Fruit fly (Drosophila melanogaster) whole organism, embryonic: Measurements from ENCODE around the gene tomb.

Source experiments
- ATbp ChIP-seq: fragments of 200-800 bp; sonication (Bioruptor generic); optimal IDR thresholded peaks from 2 replicates; lab custom pipeline; 2017; ENCODE audit warnings: missing biosample characterization, mild to moderate bottlenecking, missing genetic modification characterization, missing genetic modification reagents
- Atf-2 ChIP-seq: fragments of 200-800 bp; sonication (Bioruptor generic); optimal IDR thresholded peaks from 2 replicates; lab custom pipeline; 2016; ENCODE audit warnings: missing biosample characterization, missing genetic modification characterization
- CG10543 ChIP-seq: fragments of 200-800 bp; sonication (Bioruptor generic); optimal IDR thresholded peaks from 3 replicates; lab custom pipeline; 2017; ENCODE audit warnings: missing biosample characterization, mild to moderate bottlenecking, missing genetic modification characterization, moderate library complexity
- CG11085 ChIP-seq: fragments of 200-800 bp; sonication (Bioruptor generic); IDR thresholded peaks from 2 replicates; pipeline ENCODE4 v1.3.6; 2022; ENCODE audit warnings: missing biosample characterization, missing genetic modification characterization
- CG12299 ChIP-seq: fragments of 200-800 bp; sonication (Bioruptor generic); optimal IDR thresholded peaks from 2 replicates; lab custom pipeline; 2018; ENCODE audit warnings: missing biosample characterization, mild to moderate bottlenecking, missing genetic modification characterization
- CG1233 ChIP-seq: fragments of 200-800 bp; sonication (Bioruptor generic); optimal IDR thresholded peaks from 4 replicates; lab custom pipeline; 2018; ENCODE audit warnings: missing biosample characterization, mild to moderate bottlenecking, missing genetic modification characterization
- CG13775 ChIP-seq: fragments of 200-800 bp; sonication (Bioruptor generic); optimal IDR thresholded peaks from 3 replicates; lab custom pipeline; 2017; ENCODE audit warnings: missing biosample characterization, mild to moderate bottlenecking, missing genetic modification characterization
- CG14441 ChIP-seq: fragments of 200-800 bp; sonication (Bioruptor generic); IDR thresholded peaks from 2 replicates; pipeline ENCODE4 v1.3.6; 2022; ENCODE audit warnings: missing biosample characterization, missing genetic modification characterization
- CG1602 ChIP-seq: fragments of 200-800 bp; sonication (Bioruptor generic); optimal IDR thresholded peaks from 3 replicates; lab custom pipeline; 2016; ENCODE audit warnings: missing biosample characterization, missing genetic modification characterization
- CG17361 ChIP-seq: fragments of 200-800 bp; sonication (Bioruptor generic); IDR thresholded peaks from 3 replicates; pipeline ENCODE4 v1.3.6; 2022; ENCODE audit warnings: missing biosample characterization, missing genetic modification characterization
- CG17829 ChIP-seq: fragments of 200-800 bp; optimal IDR thresholded peaks from 2 replicates; lab custom pipeline; 2019; ENCODE audit warnings: missing biosample characterization, mild to moderate bottlenecking, missing genetic modification characterization, moderate library complexity
- CG3281 ChIP-seq: fragments of 200-800 bp; sonication (Bioruptor generic); optimal IDR thresholded peaks from 3 replicates; lab custom pipeline; 2017; ENCODE audit warnings: missing biosample characterization, mild to moderate bottlenecking, missing genetic modification characterization
- CG4707 ChIP-seq: fragments of 200-800 bp; sonication (Bioruptor generic); optimal IDR thresholded peaks from 2 replicates; lab custom pipeline; 2018; ENCODE audit warnings: missing biosample characterization, mild to moderate bottlenecking, missing genetic modification characterization, moderate library complexity
- CG5953 ChIP-seq: fragments of 200-800 bp; sonication (Bioruptor generic); IDR thresholded peaks from 2 replicates; pipeline ENCODE4 v1.3.6; 2022; ENCODE audit warnings: missing biosample characterization, missing genetic modification characterization
- CG6654 ChIP-seq: fragments of 200-800 bp; sonication (Bioruptor generic); optimal IDR thresholded peaks from 2 replicates; lab custom pipeline; 2017; ENCODE audit warnings: missing biosample characterization, mild to moderate bottlenecking, missing genetic modification characterization
- CG7839 ChIP-seq: fragments of 200-800 bp; sonication (Bioruptor generic); optimal IDR thresholded peaks from 3 replicates; lab custom pipeline; 2018; ENCODE audit warnings: missing biosample characterization, mild to moderate bottlenecking, missing genetic modification characterization, moderate library complexity
- CG9727 ChIP-seq: fragments of 200-800 bp; sonication (Bioruptor generic); optimal IDR thresholded peaks from 3 replicates; lab custom pipeline; 2017; ENCODE audit warnings: missing biosample characterization, mild to moderate bottlenecking, missing genetic modification characterization
- CTCF ChIP-seq: fragments of 200-800 bp; sonication (Bioruptor generic); optimal IDR thresholded peaks from 2 replicates; lab custom pipeline; 2017; ENCODE audit warnings: missing biosample characterization, mild to moderate bottlenecking, missing genetic modification characterization, moderate library complexity
- CkIIα-i1 ChIP-seq: fragments of 200-800 bp; sonication (Bioruptor generic); IDR thresholded peaks from 2 replicates; pipeline ENCODE4 v1.3.6; 2022; ENCODE audit warnings: missing biosample characterization, missing genetic modification characterization
- D ChIP-seq, 2 experiments: fragments of 200-800 bp in 1 of 2; fragments of >200 bp in 1 of 2; sonication (Bioruptor generic) in 1 of 2; optimal IDR thresholded peaks; 2 replicates in 1 of 2; 3 replicates in 1 of 2; lab custom pipeline; 2017; ENCODE audit warnings: mild to moderate bottlenecking in 1 of 2, missing biosample characterization in 1 of 2, missing genetic modification characterization in 1 of 2, missing genetic modification reagents in 1 of 2
- Dbx ChIP-seq: fragments of 200-800 bp; sonication (Bioruptor generic); IDR thresholded peaks from 3 replicates; pipeline ENCODE4 v1.3.6; 2022; ENCODE audit warnings: missing biosample characterization, missing genetic modification characterization
- Dref ChIP-seq: fragments of 200-800 bp; sonication (Bioruptor generic); IDR thresholded peaks from 2 replicates; pipeline ENCODE4 v1.3.6; 2022; ENCODE audit warnings: missing biosample characterization, missing genetic modification characterization
- Elba2 ChIP-seq: fragments of 200-800 bp; sonication (Bioruptor generic); optimal IDR thresholded peaks from 3 replicates; lab custom pipeline; 2016; ENCODE audit warnings: missing biosample characterization, missing genetic modification characterization
- HLH54F ChIP-seq: fragments of 200-800 bp; sonication (Bioruptor generic); optimal IDR thresholded peaks from 3 replicates; lab custom pipeline; 2016; ENCODE audit warnings: missing biosample characterization, missing genetic modification characterization
- Hand ChIP-seq: fragments of 200-800 bp; sonication (Bioruptor generic); optimal IDR thresholded peaks from 2 replicates; lab custom pipeline; 2017; ENCODE audit warnings: mild to moderate bottlenecking, missing biosample characterization, missing genetic modification reagents, missing genetic modification characterization
- Hsf ChIP-seq: fragments of 200-800 bp; sonication (Bioruptor generic); optimal IDR thresholded peaks from 3 replicates; lab custom pipeline; 2016; ENCODE audit warnings: missing biosample characterization, missing genetic modification characterization
- MBD-R2 ChIP-seq: fragments of 200-800 bp; sonication (Bioruptor generic); IDR thresholded peaks from 2 replicates; pipeline ENCODE4 v1.3.6; 2022; ENCODE audit warnings: missing biosample characterization, missing genetic modification characterization
- Six4 ChIP-seq: fragments of 200-800 bp; sonication (Bioruptor generic); optimal IDR thresholded peaks from 2 replicates; lab custom pipeline; 2016; ENCODE audit warnings: missing biosample characterization, missing genetic modification characterization
- Stat92E ChIP-seq, 3 experiments: fragments of >200 bp in 2 of 3; fragments of 200-800 bp in 1 of 3; sonication (Bioruptor generic) in 1 of 3; optimal IDR thresholded peaks; 2 replicates each; lab custom pipeline; 2017 to 2019; ENCODE audit warnings: missing biosample characterization in 3 of 3, missing genetic modification characterization in 3 of 3, mild to moderate bottlenecking in 1 of 3, moderate library complexity in 1 of 3
- al ChIP-seq: fragments of 200-800 bp; sonication (Bioruptor generic); IDR thresholded peaks from 2 replicates; pipeline ENCODE4 v1.3.6; 2022; ENCODE audit warnings: missing biosample characterization, missing genetic modification characterization
- amos ChIP-seq: fragments of 200-800 bp; sonication (Bioruptor generic); IDR thresholded peaks from 2 replicates; pipeline ENCODE4 v1.3.6; 2022; ENCODE audit warnings: missing biosample characterization, missing genetic modification characterization; ENCODE audit not compliant: partially characterized antibody
- aop ChIP-seq: fragments of 200-800 bp; sonication (Bioruptor generic); IDR thresholded peaks from 2 replicates; pipeline ENCODE4 v1.3.6; 2022; ENCODE audit warnings: missing biosample characterization, missing genetic modification characterization
- ash1 ChIP-seq: fragments of 200-800 bp; sonication (Bioruptor generic); optimal IDR thresholded peaks from 2 replicates; lab custom pipeline; 2018; ENCODE audit warnings: missing biosample characterization, mild to moderate bottlenecking, missing genetic modification characterization
- bsh ChIP-seq, 2 experiments: fragments of 200-800 bp; sonication (Bioruptor generic); optimal IDR thresholded peaks; 2 replicates each; lab custom pipeline; 2017 to 2018; ENCODE audit warnings: mild to moderate bottlenecking in 2 of 2, missing biosample characterization in 2 of 2, missing genetic modification characterization in 2 of 2, moderate library complexity in 1 of 2
- ci ChIP-seq: fragments of 200-800 bp; sonication (Bioruptor generic); IDR thresholded peaks from 3 replicates; pipeline ENCODE4 v1.3.6; 2022; ENCODE audit warnings: missing biosample characterization, missing genetic modification characterization
- dysf ChIP-seq: fragments of 200-800 bp; sonication (Bioruptor generic); IDR thresholded peaks from 3 replicates; pipeline ENCODE4 v1.3.6; 2022; ENCODE audit warnings: missing biosample characterization, missing genetic modification characterization
- en ChIP-seq: fragments of 200-800 bp; sonication (Bioruptor generic); optimal IDR thresholded peaks from 2 replicates; lab custom pipeline; 2016; ENCODE audit warnings: missing biosample characterization, missing genetic modification characterization
- esg ChIP-seq: fragments of 200-800 bp; sonication (Bioruptor generic); conservative IDR thresholded peaks from 2 replicates; pipeline ENCODE4 v1.3.6; 2022; ENCODE audit warnings: missing biosample characterization, missing genetic modification characterization
- ewg ChIP-seq: fragments of 200-800 bp; sonication (Bioruptor generic); optimal IDR thresholded peaks from 3 replicates; lab custom pipeline; 2017; ENCODE audit warnings: mild to moderate bottlenecking, missing biosample characterization, missing genetic modification reagents, missing genetic modification characterization
- gcm2 ChIP-seq: fragments of 200-800 bp; sonication (Bioruptor generic); optimal IDR thresholded peaks from 2 replicates; lab custom pipeline; 2016; ENCODE audit warnings: missing biosample characterization, missing genetic modification characterization
- gt ChIP-seq: fragments of 200-800 bp; sonication (Bioruptor generic); IDR thresholded peaks from 2 replicates; pipeline ENCODE4 v1.3.6; 2022; ENCODE audit warnings: missing biosample characterization, missing genetic modification characterization
- kni ChIP-seq: fragments of 200-800 bp; sonication (Bioruptor generic); optimal IDR thresholded peaks from 3 replicates; lab custom pipeline; 2017; ENCODE audit warnings: mild to moderate bottlenecking, missing biosample characterization, missing genetic modification reagents, missing genetic modification characterization
- knrl ChIP-seq: fragments of 200-800 bp; sonication (Bioruptor generic); IDR thresholded peaks from 3 replicates; pipeline ENCODE4 v1.3.6; 2022; ENCODE audit warnings: missing biosample characterization, missing genetic modification characterization; ENCODE audit not compliant: partially characterized antibody
- lab ChIP-seq: fragments of 200-800 bp; sonication (Bioruptor generic); optimal IDR thresholded peaks from 3 replicates; lab custom pipeline; 2017; ENCODE audit warnings: missing biosample characterization, missing genetic modification characterization, mild to moderate bottlenecking, moderate library complexity, missing genetic modification reagents
- otp ChIP-seq: fragments of 200-800 bp; sonication (Bioruptor generic); IDR thresholded peaks from 3 replicates; pipeline ENCODE4, ENCODE4 v1.3.6; 2022; ENCODE audit warnings: missing biosample characterization, missing genetic modification characterization
- repo ChIP-seq: fragments of 200-800 bp; sonication (Bioruptor generic); optimal IDR thresholded peaks from 2 replicates; lab custom pipeline; 2016; ENCODE audit warnings: missing biosample characterization, missing genetic modification characterization
- rib ChIP-seq: fragments of 200-800 bp; sonication (Bioruptor generic); IDR thresholded peaks from 2 replicates; pipeline ENCODE4 v1.3.6; 2022; ENCODE audit warnings: missing biosample characterization, missing genetic modification characterization
- run ChIP-seq: fragments of 200-800 bp; sonication (Bioruptor generic); optimal IDR thresholded peaks from 3 replicates; lab custom pipeline; 2018; ENCODE audit warnings: missing biosample characterization, mild to moderate bottlenecking, missing genetic modification characterization
- sr ChIP-seq: fragments of 200-800 bp; sonication (Bioruptor generic); IDR thresholded peaks from 3 replicates; pipeline ENCODE4 v1.3.6; 2022; ENCODE audit warnings: missing biosample characterization, missing genetic modification characterization
- sug ChIP-seq: fragments of 200-800 bp; optimal IDR thresholded peaks from 2 replicates; lab custom pipeline; 2019; ENCODE audit warnings: missing biosample characterization, mild to moderate bottlenecking, missing genetic modification characterization, moderate library complexity
- trh ChIP-seq: fragments of 200-800 bp; sonication (Bioruptor generic); optimal IDR thresholded peaks from 2 replicates; lab custom pipeline; 2016; ENCODE audit warnings: missing biosample characterization, missing genetic modification characterization
- zen ChIP-seq: fragments of 200-800 bp; sonication (Bioruptor generic); optimal IDR thresholded peaks from 3 replicates; lab custom pipeline; 2018; ENCODE audit warnings: missing biosample characterization, mild to moderate bottlenecking, missing genetic modification characterization, moderate library complexity

Gene tomb

DNA sequence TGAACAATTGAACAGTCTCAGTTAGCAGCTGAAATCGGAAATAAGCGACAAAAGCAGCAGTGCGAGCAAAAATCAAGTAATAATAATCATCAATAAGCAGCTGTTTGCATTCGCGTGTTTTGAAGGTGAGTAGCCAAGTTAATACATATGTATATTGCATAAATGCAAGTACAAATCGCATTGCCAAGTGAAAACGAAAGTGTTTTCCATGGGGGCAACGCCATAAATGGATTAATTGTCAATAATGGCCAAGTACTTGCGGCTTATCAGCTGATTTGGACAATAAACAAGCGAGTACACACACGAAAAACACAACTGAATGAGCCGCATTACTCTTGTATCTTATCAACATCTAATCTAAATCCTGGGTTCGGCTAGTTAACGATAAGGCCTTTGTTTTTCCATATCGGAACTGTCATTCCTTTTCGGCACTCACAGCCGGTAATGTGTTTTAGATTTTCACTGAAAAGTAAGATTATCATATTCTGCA, 10.8 kb upstream of the tomb start (continued):
- TF ChIP-seq knrl (GFP tag; lab: Robert Waterston, UW) (no peak), bsh (GFP tag; optimal IDR thresholded peaks at IDR 0.05; lab: Kevin White, UChicago) (no peak), esg (GFP tag; lab: Robert Waterston, UW) (no peak), ATbp (GFP tag; lab: Kevin White, UChicago) (peak; percentile 30), CG17361 (GFP tag; lab: Robert Waterston, UW) (no peak), ash1 (GFP tag; lab: Kevin White, UChicago) (no peak), rib (GFP tag; lab: Robert Waterston, UW) (no peak), CG3281 (peak; percentile 13), CG5953 (no peak), HLH54F (no peak), CG13775 (GFP tag; lab: Kevin White, UChicago) (no peak), kni (GFP tag; lab: Kevin White, UChicago) (peak; percentile 33), gt (no peak), CG7839 (tag; lab: Kevin White, UChicago) (no peak), run (tag; lab: Kevin White, UChicago) (no peak), CG10543 (GFP tag; lab: Kevin White, UChicago) (peak; percentile 51), otp (GFP tag; lab: Robert Waterston, UW) (no peak), CG17829 (tag; lab: Kevin White, UChicago) (no peak), CG9727 (GFP tag; lab: Kevin White, UChicago) (peak; percentile 10), CG4707 (no peak), al (GFP tag; lab: Robert Waterston, UW) (no peak), MBD-R2 (GFP tag; lab: Robert Waterston, UW) (no peak), Dbx (GFP tag; lab: Robert Waterston, UW) (no peak), lab (peak; percentile 47), dysf (GFP tag; lab: Robert Waterston, UW) (no peak), CkIIα-i1 (GFP tag; lab: Robert Waterston, UW) (no peak), D (optimal IDR thresholded peaks at IDR 0.05; lab: Kevin White, UChicago) (no peak), D (GFP tag; optimal IDR thresholded peaks at IDR 0.05; lab: Kevin White, UChicago) (no peak), gcm2 (GFP tag; lab: Kevin White, UChicago) (no peak), trh (GFP tag; lab: Kevin White, UChicago) (no peak), CG12299 (tag; lab: Kevin White, UChicago) (no peak), Hsf (GFP tag; lab: Kevin White, UChicago) (no peak), repo (GFP tag; lab: Kevin White, UChicago) (no peak), Elba2 (GFP tag; lab: Kevin White, UChicago) (no peak), ewg (GFP tag; lab: Kevin White, UChicago) (no peak), amos (no peak), Hand (GFP tag; lab: Kevin White, UChicago) (no peak), Atf-2 (GFP tag; lab: Kevin White, UChicago) (no peak), sug (tag; lab: Kevin White, UChicago) (peak; percentile 89), zen (tag; lab: Kevin White, UChicago) (no peak), aop (GFP tag; lab: Robert Waterston, UW) (no peak), CG6654 (GFP tag; lab: Kevin White, UChicago) (no peak), CTCF (peak; percentile 2), ci (GFP tag; lab: Robert Waterston, UW) (peak; percentile 43; the same call in 1 of the 3 replicates), CG1602 (GFP tag; lab: Kevin White, UChicago) (no peak), CG1233 (GFP tag; lab: Kevin White, UChicago) (peak; percentile 12), en (GFP tag; lab: Kevin White, UChicago) (no peak), CG11085 (GFP tag; lab: Robert Waterston, UW) (no peak), sr (GFP tag; lab: Robert Waterston, UW) (no peak), Dref (GFP tag; lab: Robert Waterston, UW) (no peak), Stat92E (GFP tag; optimal IDR thresholded peaks at IDR 0.05; lab: Kevin White, UChicago) (no peak), CG14441 (GFP tag; lab: Robert Waterston, UW) (no peak), Six4 (GFP tag; lab: Kevin White, UChicago) (no peak)
